Fruit fly (Drosophila melanogaster): ENCODE data around the gene poe.
A peak's percentile ranks its signal among the peaks of the same experiment; 100 is the strongest.

The poe gene

dm6 chr2L:8099050-8099449 lies 27.6 kb upstream of the poe start (continued):
- no peak for TF ChIP-seq CG17829 (tag; optimal IDR thresholded peaks at IDR 0.05)
- no peak for TF ChIP-seq zfh2 (GFP tag; optimal IDR thresholded peaks at IDR 0.05)
- TF ChIP-seq sug (tag; optimal IDR thresholded peaks at IDR 0.05) = peak; percentile 60
- no peak for TF ChIP-seq CG33213 (GFP tag; optimal IDR thresholded peaks at IDR 0.05)
- no peak for TF ChIP-seq NfI (GFP tag; optimal IDR thresholded peaks at IDR 0.05)
- no peak for TF ChIP-seq HLH4C (GFP tag; IDR thresholded peaks at IDR 0.05; ENCODE audit: partially characterized antibody)
- peak; percentile 34; the same call in 1 of the 3 replicates for TF ChIP-seq Dbx (GFP tag; IDR thresholded peaks at IDR 0.05)
- TF ChIP-seq sob (GFP tag; IDR thresholded peaks at IDR 0.05) = no peak
- no peak for TF ChIP-seq ro (GFP tag; IDR thresholded peaks at IDR 0.05)
- no peak for TF ChIP-seq CG18476 (GFP tag; optimal IDR thresholded peaks at IDR 0.05)
- peak; percentile 95 for TF ChIP-seq sd (tag; optimal IDR thresholded peaks at IDR 0.05)

- no peak for TF ChIP-seq CG7357 (GFP tag; IDR thresholded peaks at IDR 0.05)
- 0 out of 3 replicates have a peak, but pooled peaks have one; percentile 10 for TF ChIP-seq CG2199 (GFP tag; IDR thresholded peaks at IDR 0.05)
- TF ChIP-seq stc (GFP tag; IDR thresholded peaks at IDR 0.05) = 0 out of 2 replicates have a peak, but pooled peaks have one; percentile 41
- no peak for TF ChIP-seq CG12219 (GFP tag; optimal IDR thresholded peaks at IDR 0.05)
- peak; percentile 4 for TF ChIP-seq CG12391 (tag; optimal IDR thresholded peaks at IDR 0.05)
- peak; percentile 88 for TF ChIP-seq CG7987 (GFP tag; optimal IDR thresholded peaks at IDR 0.05)
- peak; percentile 89 for TF ChIP-seq cwo (GFP tag; optimal IDR thresholded peaks at IDR 0.05)
- TF ChIP-seq Pdp1 (GFP tag; optimal IDR thresholded peaks at IDR 0.05) = peak in 1 of 2 experiments; percentile 78
- TF ChIP-seq otp (GFP tag; IDR thresholded peaks at IDR 0.05) = 0 out of 3 replicates have a peak, but pooled peaks have one; percentile 20
- TF ChIP-seq HLHmδ (GFP tag; optimal IDR thresholded peaks at IDR 0.05) = no peak
- TF ChIP-seq sens (GFP tag) = peak; percentile 55
- peak; percentile 90 for TF ChIP-seq CG7745 (tag; optimal IDR thresholded peaks at IDR 0.05)
- TF ChIP-seq Hr51 (GFP tag; optimal IDR thresholded peaks at IDR 0.05) = peak in 1 of 2 experiments; percentile 2
- TF ChIP-seq gem (tag; optimal IDR thresholded peaks at IDR 0.05) = peak; percentile 18
- peak; percentile 28 for TF ChIP-seq cg (GFP tag; optimal IDR thresholded peaks at IDR 0.05)
- TF ChIP-seq eve (GFP tag; optimal IDR thresholded peaks at IDR 0.05) = peak in 1 of 2 experiments; percentile 8
- peak; percentile 97 for TF ChIP-seq CG6654 (GFP tag; optimal IDR thresholded peaks at IDR 0.05)
- TF ChIP-seq cad (GFP tag; optimal IDR thresholded peaks at IDR 0.05) = peak; percentile 66
- TF ChIP-seq CG8281 (tag; optimal IDR thresholded peaks at IDR 0.05) = peak; percentile 94
- TF ChIP-seq Asciz (GFP tag; optimal IDR thresholded peaks at IDR 0.05) = peak; percentile 30
- 0 out of 2 replicates have a peak, but pooled peaks have one; percentile 43 for TF ChIP-seq bbx (GFP tag; IDR thresholded peaks at IDR 0.05; ENCODE audit: partially characterized antibody)
- TF ChIP-seq Xrp1 (GFP tag; IDR thresholded peaks at IDR 0.05) = no peak
- TF ChIP-seq Med (GFP tag) = peak; percentile 39
- TF ChIP-seq danr (GFP tag; IDR thresholded peaks at IDR 0.05) = no peak
- TF ChIP-seq CG11504 (tag; optimal IDR thresholded peaks at IDR 0.05) = peak; percentile 8
- TF ChIP-seq CG6765 (GFP tag; optimal IDR thresholded peaks at IDR 0.05) = no peak
- no peak for TF ChIP-seq CG1529 (GFP tag; optimal IDR thresholded peaks at IDR 0.05)
- peak; percentile 11 for TF ChIP-seq CG2120 (GFP tag; optimal IDR thresholded peaks at IDR 0.05)
These were observed 26.8 kb upstream of the poe start for dm6 chr2L:8097964-8098945.
